Fruit fly (Drosophila melanogaster): Measurements from ENCODE around the gene Teh3.
A peak's percentile ranks its signal among the peaks of the same experiment; 100 is the strongest.

Gene Teh3

DNA sequence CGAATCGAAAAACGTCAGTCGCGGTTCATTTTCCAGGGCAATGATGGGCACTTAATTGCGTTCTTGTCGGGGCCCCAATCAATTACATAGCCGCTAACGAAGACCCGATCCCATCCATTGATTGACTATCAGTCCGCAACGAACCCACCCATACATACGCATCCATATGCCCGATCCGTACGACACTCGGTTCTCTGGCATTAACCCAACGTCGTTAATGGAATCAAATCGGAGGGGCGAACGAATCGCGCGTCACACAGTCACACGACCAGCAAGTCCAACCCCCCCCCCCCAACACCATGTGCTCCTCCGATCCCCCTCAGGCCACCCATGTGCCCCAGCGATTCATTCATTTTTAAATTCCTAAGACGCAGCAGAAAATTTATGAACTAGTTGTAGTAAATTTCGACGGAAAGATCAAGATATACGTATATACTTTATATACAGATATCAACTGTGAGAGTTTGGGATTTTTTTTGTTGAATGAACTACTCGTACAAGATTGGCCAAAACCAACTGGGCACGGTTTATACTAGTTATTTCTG is 36.8 kb upstream of the Teh3 start (continued):
- no peak for TF ChIP-seq Spps (tag; optimal IDR thresholded peaks at IDR 0.05)
- peak; percentile 97 for TF ChIP-seq CG10543 (GFP tag; optimal IDR thresholded peaks at IDR 0.05)
- peak; percentile 4 for TF ChIP-seq HHEX (GFP tag; optimal IDR thresholded peaks at IDR 0.05)
- TF ChIP-seq Doc2 (GFP tag; IDR thresholded peaks at IDR 0.05): no peak
- peak; percentile 19 for TF ChIP-seq CG7745 (tag; optimal IDR thresholded peaks at IDR 0.05)
- TF ChIP-seq Atf3 (GFP tag; optimal IDR thresholded peaks at IDR 0.05): no peak
- TF ChIP-seq row (GFP tag; IDR thresholded peaks at IDR 0.05): peak; percentile 10; the same call in 1 of the 3 replicates
- TF ChIP-seq nom (GFP tag; optimal IDR thresholded peaks at IDR 0.05): peak; percentile 47
- TF ChIP-seq CG6813 (GFP tag; optimal IDR thresholded peaks at IDR 0.05): peak; percentile 9
- no peak for TF ChIP-seq gcm (GFP tag; optimal IDR thresholded peaks at IDR 0.05)
- TF ChIP-seq CG34376 (GFP tag; optimal IDR thresholded peaks at IDR 0.05): peak; percentile 78
- 0 out of 3 replicates have a peak, but pooled peaks have one; percentile 43 for TF ChIP-seq ci (GFP tag; IDR thresholded peaks at IDR 0.05)
- TF ChIP-seq seq (GFP tag; IDR thresholded peaks at IDR 0.05): no peak
- no peak for TF ChIP-seq run (tag; optimal IDR thresholded peaks at IDR 0.05)
- TF ChIP-seq BtbVII (GFP tag; optimal IDR thresholded peaks at IDR 0.05): peak; percentile 35
- TF ChIP-seq Adf1 (GFP tag; IDR thresholded peaks at IDR 0.05): peak; percentile 54
- TF ChIP-seq exex (tag; optimal IDR thresholded peaks at IDR 0.05): peak; percentile 79
- TF ChIP-seq nmo (GFP tag; optimal IDR thresholded peaks at IDR 0.05): peak; percentile 10
- TF ChIP-seq psq (GFP tag; optimal IDR thresholded peaks at IDR 0.05): no peak
- no peak for TF ChIP-seq gsb (GFP tag; IDR thresholded peaks at IDR 0.05)
- TF ChIP-seq CG10321 (GFP tag; IDR thresholded peaks at IDR 0.05): 0 out of 2 replicates have a peak, but pooled peaks have one; percentile 11
- TF ChIP-seq stwl (tag; optimal IDR thresholded peaks at IDR 0.05): no peak
- no peak for TF ChIP-seq ATbp (GFP tag; optimal IDR thresholded peaks at IDR 0.05)
- no peak for TF ChIP-seq bcd (GFP tag; optimal IDR thresholded peaks at IDR 0.05)
- no peak for TF ChIP-seq dan (GFP tag; IDR thresholded peaks at IDR 0.05)
- TF ChIP-seq CG1832 (GFP tag; optimal IDR thresholded peaks at IDR 0.05): no peak
- no peak for TF ChIP-seq CG11560 (tag; IDR thresholded peaks at IDR 0.05)
- no peak for TF ChIP-seq CG12071 (GFP tag; optimal IDR thresholded peaks at IDR 0.05)
- no peak for TF ChIP-seq lola (GFP tag; optimal IDR thresholded peaks at IDR 0.05)
- no peak for TF ChIP-seq CG13287 (GFP tag; IDR thresholded peaks at IDR 0.05; ENCODE audit: partially characterized antibody)
- peak; percentile 99 for TF ChIP-seq crol (GFP tag; IDR thresholded peaks at IDR 0.05)
- TF ChIP-seq CG6175 (GFP tag; IDR thresholded peaks at IDR 0.05): peak; percentile 63; the same call in 2 of the 3 replicates
- 0 out of 3 replicates have a peak, but pooled peaks have one; percentile 33 for TF ChIP-seq CG6791 (GFP tag; IDR thresholded peaks at IDR 0.05; ENCODE audit: partially characterized antibody)
- peak; percentile 84 for TF ChIP-seq grn (GFP tag; optimal IDR thresholded peaks at IDR 0.05)
- TF ChIP-seq NFAT (GFP tag; IDR thresholded peaks at IDR 0.05): peak; percentile 68; the same call in 1 of the 2 replicates
- peak; percentile 49; the same call in 1 of the 2 replicates for TF ChIP-seq CG9932 (GFP tag; IDR thresholded peaks at IDR 0.05)
- TF ChIP-seq CG30403 (GFP tag; optimal IDR thresholded peaks at IDR 0.05): no peak
- TF ChIP-seq vnd (GFP tag; IDR thresholded peaks at IDR 0.05; ENCODE audit: partially characterized antibody): no peak
- no peak for TF ChIP-seq CG30431 (GFP tag; optimal IDR thresholded peaks at IDR 0.05)
- peak; percentile 52 for TF ChIP-seq kay (GFP tag; optimal IDR thresholded peaks at IDR 0.05)
- no peak for TF ChIP-seq CG4617 (GFP tag; optimal IDR thresholded peaks at IDR 0.05; ENCODE audit: borderline replicate concordance)
- TF ChIP-seq sd (tag; optimal IDR thresholded peaks at IDR 0.05): peak; percentile 99
- TF ChIP-seq Sin3A (optimal IDR thresholded peaks at IDR 0.05): no peak
- TF ChIP-seq kni (GFP tag; optimal IDR thresholded peaks at IDR 0.05): peak; percentile 13
- TF ChIP-seq PHDP (tag; optimal IDR thresholded peaks at IDR 0.05): peak; percentile 29
- TF ChIP-seq CG6654 (GFP tag; optimal IDR thresholded peaks at IDR 0.05): no peak
- peak; percentile 19; the same call in 1 of the 2 replicates for TF ChIP-seq Ptx1 (GFP tag; IDR thresholded peaks at IDR 0.05)
- no peak for TF ChIP-seq CG9797 (GFP tag; optimal IDR thresholded peaks at IDR 0.05)
- TF ChIP-seq pros (GFP tag; optimal IDR thresholded peaks at IDR 0.05): peak; percentile 79

All from whole organism, embryonic.